Fruit fly (Drosophila melanogaster) whole organism: Measurements from ENCODE around the gene CG33111.

Source experiments
- CG8478 ChIP-seq: fragments of >200 bp; optimal IDR thresholded peaks from 2 replicates; lab custom pipeline; 2018; ENCODE audit warnings: inconsistent platforms
- Dll ChIP-seq: fragments of >200 bp; optimal IDR thresholded peaks from 2 replicates; lab custom pipeline; 2017
- EcR ChIP-seq, 2 experiments: fragments of >200 bp; optimal IDR thresholded peaks; 2 replicates each; lab custom pipeline; 2017; ENCODE audit warnings: missing biosample characterization in 2 of 2, missing genetic modification characterization in 2 of 2, missing genetic modification reagents in 2 of 2
- pan ChIP-seq: fragments of >200 bp; optimal IDR thresholded peaks from 2 replicates; lab custom pipeline; 2017
- psq ChIP-seq: fragments of >200 bp; optimal IDR thresholded peaks from 2 replicates; lab custom pipeline; 2017
- usp ChIP-seq: fragments of >200 bp; optimal IDR thresholded peaks from 2 replicates; lab custom pipeline; 2017; ENCODE audit warnings: missing biosample characterization, missing genetic modification characterization, mixed read lengths

- no peak for TF ChIP-seq pan (lab: Kevin White, UChicago)
- TF ChIP-seq usp: no peak
- no peak for TF ChIP-seq Dll (lab: Kevin White, UChicago)
- no peak for TF ChIP-seq CG8478 (lab: Kevin White, UChicago)
- TF ChIP-seq EcR (GFP tag; optimal IDR thresholded peaks at IDR 0.05; lab: Kevin White, UChicago): no peak
- TF ChIP-seq psq (lab: Kevin White, UChicago): no peak
Measured at dm6 chr3R:23817566-23818202, 1.4 kb downstream of the CG33111 start.
